Fruit fly (Drosophila melanogaster): ENCODE data around the gene ppk14.
A peak's percentile ranks its signal among the peaks of the same experiment; 100 is the strongest.

ppk14 gene

DNA sequence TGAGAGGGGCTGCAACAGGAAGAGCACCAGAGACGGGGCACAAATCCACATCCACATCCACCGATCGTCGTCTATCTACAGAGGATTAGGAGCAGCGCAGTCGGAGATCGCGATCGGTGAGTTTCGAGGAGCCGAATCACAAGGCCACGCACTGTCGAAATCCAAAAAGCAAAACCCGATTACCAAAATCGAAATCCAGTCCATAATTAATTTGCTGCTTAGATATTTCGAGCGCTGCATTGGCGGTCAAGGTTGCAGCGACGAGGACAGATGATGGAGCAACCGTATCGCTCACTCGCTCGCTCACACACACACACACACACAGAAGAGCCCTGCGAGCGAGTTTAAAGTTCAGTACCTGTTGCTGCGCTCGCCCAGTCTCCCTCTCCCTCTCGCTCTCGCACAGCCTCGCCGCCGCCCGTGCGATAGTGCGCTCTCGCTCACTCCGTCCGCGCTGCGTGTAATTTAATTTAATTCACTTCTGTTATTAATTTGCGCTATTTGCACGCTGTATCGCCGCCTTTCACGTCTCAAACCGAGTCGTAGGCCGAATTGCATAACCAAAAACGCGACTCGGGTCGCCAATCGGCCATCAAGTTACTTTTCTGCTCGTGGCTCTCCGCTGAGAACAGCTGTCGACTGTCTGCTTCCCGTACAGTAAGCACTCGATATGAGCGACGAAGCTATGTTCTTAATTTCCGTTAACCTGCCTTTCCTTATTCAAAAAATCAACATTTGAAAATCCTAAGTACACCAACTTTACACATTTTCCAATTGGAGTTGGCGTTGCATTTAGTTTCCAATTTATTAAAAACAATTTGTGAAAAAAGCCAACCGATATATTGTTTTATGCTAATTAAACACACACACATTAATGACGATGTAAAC, 15.5 kb upstream of the ppk14 start (continued):
- peak; percentile 39 for TF ChIP-seq CG15479 (GFP tag; optimal IDR thresholded peaks at IDR 0.05)
- no peak for TF ChIP-seq CG7928 (GFP tag; optimal IDR thresholded peaks at IDR 0.05)
- TF ChIP-seq crol (GFP tag; IDR thresholded peaks at IDR 0.05): peak; percentile 7
- TF ChIP-seq CG9876 (GFP tag; optimal IDR thresholded peaks at IDR 0.05): no peak
- peak; percentile 4 for TF ChIP-seq bcd (GFP tag; optimal IDR thresholded peaks at IDR 0.05)
- TF ChIP-seq oc (tag; optimal IDR thresholded peaks at IDR 0.05): peak; percentile 60
- no peak for TF ChIP-seq CG31224 (GFP tag; IDR thresholded peaks at IDR 0.05)
- no peak for TF ChIP-seq CG1647 (GFP tag; optimal IDR thresholded peaks at IDR 0.05)
- no peak for TF ChIP-seq wek (GFP tag; optimal IDR thresholded peaks at IDR 0.05)
- TF ChIP-seq CG9437 (GFP tag; optimal IDR thresholded peaks at IDR 0.05): peak; percentile 45
- TF ChIP-seq luna (GFP tag; optimal IDR thresholded peaks at IDR 0.05): no peak
- TF ChIP-seq CG34224 (GFP tag; IDR thresholded peaks at IDR 0.05; ENCODE audit: partially characterized antibody): no peak; the same call in 2 of the 3 replicates
- no peak for TF ChIP-seq Gsc (GFP tag; IDR thresholded peaks at IDR 0.05)
- TF ChIP-seq Ptx1 (GFP tag; IDR thresholded peaks at IDR 0.05): peak; percentile 51
- TF ChIP-seq sd (tag; optimal IDR thresholded peaks at IDR 0.05): no peak
- peak; percentile 46 for TF ChIP-seq phol (tag; optimal IDR thresholded peaks at IDR 0.05)
- no peak for TF ChIP-seq crc (GFP tag; optimal IDR thresholded peaks at IDR 0.05)
- TF ChIP-seq hb (GFP tag; IDR thresholded peaks at IDR 0.05; ENCODE audit: partially characterized antibody): no peak
- peak; percentile 33 for TF ChIP-seq Jarid2 (GFP tag; optimal IDR thresholded peaks at IDR 0.05)
- TF ChIP-seq vfl (GFP tag; optimal IDR thresholded peaks at IDR 0.05): no peak
- TF ChIP-seq CG3065 (GFP tag; optimal IDR thresholded peaks at IDR 0.05): no peak
- TF ChIP-seq Sry-δ (GFP tag; optimal IDR thresholded peaks at IDR 0.05): no peak
- TF ChIP-seq jing (GFP tag; optimal IDR thresholded peaks at IDR 0.05): no peak
- TF ChIP-seq zf30C (GFP tag; optimal IDR thresholded peaks at IDR 0.05): no peak
- no peak for TF ChIP-seq CG11093 (GFP tag; IDR thresholded peaks at IDR 0.05)
- TF ChIP-seq Mrtf (GFP tag; IDR thresholded peaks at IDR 0.05): no peak
- peak; percentile 39; the same call in 1 of the 3 replicates for TF ChIP-seq CG7357 (GFP tag; IDR thresholded peaks at IDR 0.05)
- TF ChIP-seq dm (GFP tag; optimal IDR thresholded peaks at IDR 0.05): peak; percentile 18
- peak; percentile 65 for TF ChIP-seq bab2 (GFP tag; optimal IDR thresholded peaks at IDR 0.05)
- no peak for TF ChIP-seq CG17912 (GFP tag; optimal IDR thresholded peaks at IDR 0.05)
- no peak for TF ChIP-seq CG11696 (GFP tag; IDR thresholded peaks at IDR 0.05)
- TF ChIP-seq Elba2 (GFP tag; optimal IDR thresholded peaks at IDR 0.05): no peak
- TF ChIP-seq CG12071 (GFP tag; optimal IDR thresholded peaks at IDR 0.05): peak; percentile 6
- no peak for TF ChIP-seq CG4282 (GFP tag; optimal IDR thresholded peaks at IDR 0.05)
- TF ChIP-seq btn (GFP tag; optimal IDR thresholded peaks at IDR 0.05): no peak
- TF ChIP-seq Abd-B (GFP tag; optimal IDR thresholded peaks at IDR 0.05): no peak
- TF ChIP-seq CG7839 (tag; optimal IDR thresholded peaks at IDR 0.05): peak; percentile 53
- no peak for TF ChIP-seq MESR4 (GFP tag; optimal IDR thresholded peaks at IDR 0.05)
- peak; percentile 50 for TF ChIP-seq HLH54F (GFP tag; optimal IDR thresholded peaks at IDR 0.05)
- TF ChIP-seq CG5180 (GFP tag; optimal IDR thresholded peaks at IDR 0.05): peak; percentile 6
- peak; percentile 8; the same call in 1 of the 2 replicates for TF ChIP-seq CG31441 (GFP tag; IDR thresholded peaks at IDR 0.05)
- peak; percentile 43 for TF ChIP-seq Mes4 (GFP tag; optimal IDR thresholded peaks at IDR 0.05)
- no peak for TF ChIP-seq so (GFP tag; IDR thresholded peaks at IDR 0.05)
- peak; percentile 33 for TF ChIP-seq az2 (GFP tag; optimal IDR thresholded peaks at IDR 0.05)
- 0 out of 4 replicates have a peak, but pooled peaks have one; percentile 29 for TF ChIP-seq Dll (GFP tag; IDR thresholded peaks at IDR 0.05; ENCODE audit: partially characterized antibody)
- no peak for TF ChIP-seq pb (GFP tag; optimal IDR thresholded peaks at IDR 0.05)
- TF ChIP-seq fu2 (GFP tag; optimal IDR thresholded peaks at IDR 0.05): peak; percentile 23
- peak; percentile 44 for TF ChIP-seq tx (GFP tag; optimal IDR thresholded peaks at IDR 0.05)
- TF ChIP-seq CG18599 (GFP tag; optimal IDR thresholded peaks at IDR 0.05): peak; percentile 58
